Worm (Caenorhabditis elegans): ENCODE measurements around the gene srlf-7.

Gene srlf-7

DNA sequence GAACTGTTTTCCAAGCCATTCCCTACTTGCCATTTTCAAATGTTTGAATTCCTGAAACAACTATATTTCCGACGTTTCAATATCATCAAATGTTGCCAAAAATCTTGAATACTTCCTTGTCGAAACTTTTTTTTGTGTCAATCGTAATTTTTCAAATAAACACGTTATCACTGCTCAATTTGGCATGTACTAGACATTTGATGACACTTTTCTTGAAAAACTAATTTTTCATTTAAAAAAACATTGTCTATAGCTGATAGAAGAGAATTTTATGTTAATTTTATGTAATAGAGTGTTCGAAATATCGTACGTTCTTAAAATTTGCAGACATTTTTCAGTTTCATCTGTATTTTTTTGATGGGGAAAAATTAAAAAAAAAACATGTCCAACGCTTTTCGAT is 6.3 kb upstream of the srlf-7 start:
- TF ChIP-seq elt-2 (tag; optimal IDR thresholded peaks at IDR 0.05) (peak; percentile 48), nhr-43 (tag; optimal IDR thresholded peaks at IDR 0.05; ENCODE audit: poor library complexity, severe bottlenecking) (no peak), aly-2 (tag; optimal IDR thresholded peaks at IDR 0.05) (no peak)

DNA sequence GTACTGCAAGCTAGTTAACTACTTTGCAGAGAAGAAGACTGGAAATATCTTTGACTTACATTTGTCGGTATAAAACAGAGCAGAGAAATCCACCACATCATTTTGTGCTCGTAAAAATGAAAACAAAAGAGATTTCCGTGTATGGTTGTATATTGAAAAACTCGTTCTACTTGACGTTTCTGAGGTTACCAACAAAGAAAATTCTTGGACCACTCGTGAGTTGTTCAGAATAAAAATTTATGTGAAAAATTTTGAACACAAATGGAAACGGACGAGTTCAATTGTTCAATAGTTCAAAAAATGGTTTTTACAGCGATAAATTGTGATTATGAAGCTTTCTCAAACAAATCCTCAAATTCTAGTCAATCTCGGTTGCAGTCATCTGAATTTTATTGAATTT is 4.5 kb upstream of the srlf-7 start, which contains the start of gene clec-179:
TSS of gene clec-179 (minus strand) at position 101 of the 400 bp plus-strand sequence.
- TF ChIP-seq hmg-11 (tag; optimal IDR thresholded peaks at IDR 0.05) (no peak), egl-27 (tag; optimal IDR thresholded peaks at IDR 0.05) (no peak), pha-4 (tag; optimal IDR thresholded peaks at IDR 0.05) (no peak), eor-1 (tag; optimal IDR thresholded peaks at IDR 0.05) (no peak), nhr-12 (tag; optimal IDR thresholded peaks at IDR 0.05) (no peak), lsy-12 (tag; optimal IDR thresholded peaks at IDR 0.05) (no peak), R02D3.7 (tag; optimal IDR thresholded peaks at IDR 0.05) (no peak), snpc-4 (tag; optimal IDR thresholded peaks at IDR 0.05) (no peak), tbx-2 (tag; optimal IDR thresholded peaks at IDR 0.05) (no peak), mdl-1 (tag; optimal IDR thresholded peaks at IDR 0.05) (no peak), ama-1 (optimal IDR thresholded peaks at IDR 0.05) (no peak), sea-2 (GFP tag; optimal IDR thresholded peaks at IDR 0.05) (no peak), nhr-43 (tag; optimal IDR thresholded peaks at IDR 0.05; ENCODE audit: poor library complexity, severe bottlenecking) (no peak), nfya-1 (tag; optimal IDR thresholded peaks at IDR 0.05; ENCODE audit: insufficient read depth) (no peak)

DNA sequence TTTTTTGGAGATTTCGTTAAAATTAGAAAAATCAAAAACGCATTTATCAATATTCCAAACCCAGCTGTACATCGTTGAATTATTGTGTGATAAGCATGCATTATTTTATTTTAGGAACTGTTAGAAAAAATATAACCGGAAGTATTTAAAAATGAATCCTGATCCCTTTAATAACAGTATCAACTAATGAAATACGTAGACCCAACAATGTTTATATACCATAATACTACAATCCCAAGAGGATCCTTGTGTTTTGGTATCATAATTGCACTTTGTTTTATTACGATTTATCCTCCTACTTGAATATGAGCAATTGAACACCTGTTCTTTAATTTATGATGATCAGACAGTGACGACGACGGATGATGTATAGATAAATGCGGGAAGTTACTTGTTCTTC is 2.3 kb upstream of the srlf-7 start, which contains the start of gene str-249:
TSS of gene str-249 (minus strand) at position 101 of the 400 bp plus-strand sequence.
- no peak for TF ChIP-seq nfya-1 (tag; optimal IDR thresholded peaks at IDR 0.05; ENCODE audit: insufficient read depth)
- TF ChIP-seq elt-1 (tag; optimal IDR thresholded peaks at IDR 0.05), result no peak
- no peak for TF ChIP-seq nhr-11 (tag; optimal IDR thresholded peaks at IDR 0.05)
- TF ChIP-seq elt-3 (tag; optimal IDR thresholded peaks at IDR 0.05), result no peak
- no peak for TF ChIP-seq ceh-28 (tag; optimal IDR thresholded peaks at IDR 0.05)

DNA sequence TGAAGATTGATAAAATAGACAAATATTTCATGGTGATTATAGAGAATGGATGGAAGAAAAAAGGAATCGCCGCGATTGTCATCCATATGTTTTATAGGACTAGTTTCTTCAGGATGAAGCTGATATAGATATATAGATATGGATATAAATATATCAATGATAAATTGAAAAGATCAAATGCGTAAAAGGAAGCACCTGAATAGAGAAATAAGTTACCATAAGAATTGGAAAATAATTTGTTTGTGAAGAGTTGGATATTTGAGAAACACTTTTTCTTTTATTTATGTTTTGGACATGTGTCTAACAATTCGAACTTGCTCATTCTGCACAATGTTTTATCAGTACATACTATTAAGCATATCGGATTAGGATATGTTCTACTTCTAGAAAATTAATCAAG is 1.1 kb upstream of the srlf-7 start, which contains the start of gene C42D4.13:
TSS of gene C42D4.13 (minus strand) at position 101 of the 400 bp plus-strand sequence.
- TF ChIP-seq elt-1 (tag; optimal IDR thresholded peaks at IDR 0.05), result no peak
- no peak for TF ChIP-seq nhr-25 (tag; optimal IDR thresholded peaks at IDR 0.05)
- no peak for TF ChIP-seq hmg-11 (tag; optimal IDR thresholded peaks at IDR 0.05)
- TF ChIP-seq ztf-4 (tag; optimal IDR thresholded peaks at IDR 0.05), result no peak
- no peak for TF ChIP-seq egl-27 (tag; optimal IDR thresholded peaks at IDR 0.05)
- no peak for TF ChIP-seq daf-12 (tag; optimal IDR thresholded peaks at IDR 0.05)
- TF ChIP-seq nhr-67 (tag; optimal IDR thresholded peaks at IDR 0.05), result no peak
- no peak for TF ChIP-seq nhr-28 (tag; optimal IDR thresholded peaks at IDR 0.05)
- no peak for TF ChIP-seq ceh-82 (tag; optimal IDR thresholded peaks at IDR 0.05)
- no peak for TF ChIP-seq jun-1 (tag; optimal IDR thresholded peaks at IDR 0.05)
- TF ChIP-seq egl-5 (tag; optimal IDR thresholded peaks at IDR 0.05), result no peak
- TF ChIP-seq ceh-28 (tag; optimal IDR thresholded peaks at IDR 0.05), result no peak
- no peak for TF ChIP-seq sea-2 (GFP tag; optimal IDR thresholded peaks at IDR 0.05)

DNA sequence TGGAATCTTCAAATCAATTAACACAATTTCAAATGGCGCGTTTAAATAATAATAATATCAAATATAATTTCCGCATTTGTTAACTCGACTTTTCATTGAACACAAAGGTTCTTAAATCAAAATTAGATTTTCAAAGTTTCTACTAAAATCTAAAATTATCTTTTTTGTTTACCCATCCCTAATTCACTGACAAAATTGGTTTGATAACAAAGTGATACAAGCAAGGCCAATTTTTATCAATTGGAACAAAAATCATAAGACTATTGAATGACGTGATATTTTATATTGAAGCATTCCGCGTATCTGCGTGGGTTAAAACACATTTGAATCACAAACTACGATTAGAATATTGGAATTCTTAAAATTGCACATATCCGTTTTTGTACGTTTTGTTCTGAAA is 1.3 kb downstream of the srlf-7 start:
- TF ChIP-seq egl-5 (tag; optimal IDR thresholded peaks at IDR 0.05), result no peak
- TF ChIP-seq elt-2 (tag; optimal IDR thresholded peaks at IDR 0.05), result peak; percentile 94
- TF ChIP-seq jun-1 (tag; optimal IDR thresholded peaks at IDR 0.05), result peak; percentile 77
- no peak for TF ChIP-seq elt-1 (tag; optimal IDR thresholded peaks at IDR 0.05)
- no peak for TF ChIP-seq skn-1 (tag; optimal IDR thresholded peaks at IDR 0.05)
- peak in 1 of 3 experiments; percentile 21 for TF ChIP-seq elt-3 (tag; optimal IDR thresholded peaks at IDR 0.05)
- TF ChIP-seq ceh-28 (tag; optimal IDR thresholded peaks at IDR 0.05), result peak; percentile 18
- peak; percentile 94 for TF ChIP-seq pqm-1 (tag; optimal IDR thresholded peaks at IDR 0.05)
- no peak for TF ChIP-seq nhr-25 (tag; optimal IDR thresholded peaks at IDR 0.05)

DNA sequence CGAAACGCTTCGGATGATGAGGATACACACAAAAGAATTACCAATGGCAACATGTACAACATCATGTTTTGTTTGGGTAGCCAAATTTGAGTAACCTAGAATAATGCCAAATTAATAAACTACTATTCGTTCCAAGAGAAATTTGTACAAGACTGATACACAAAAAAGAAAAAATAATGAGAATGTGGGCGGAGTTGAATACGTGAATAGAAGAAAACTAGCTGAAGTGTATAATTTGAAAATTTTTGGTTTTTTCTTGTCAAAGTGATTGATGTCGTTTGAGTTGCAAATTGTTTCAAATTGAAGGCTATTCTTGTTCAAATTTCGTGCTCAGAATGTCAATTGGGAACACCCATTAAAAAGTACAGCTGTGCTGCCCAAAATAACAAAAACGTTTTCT is 2.7 kb downstream of the srlf-7 start, which contains the start of gene R13A1.5:
TSS of gene R13A1.5 (minus strand) at position 101 of the 400 bp plus-strand sequence.
- TF ChIP-seq nfya-1 (tag; optimal IDR thresholded peaks at IDR 0.05; ENCODE audit: insufficient read depth) (no peak), aly-2 (tag; optimal IDR thresholded peaks at IDR 0.05) (no peak), nhr-43 (tag; optimal IDR thresholded peaks at IDR 0.05; ENCODE audit: poor library complexity, severe bottlenecking) (no peak), hmg-11 (tag; optimal IDR thresholded peaks at IDR 0.05) (no peak), mdl-1 (tag; optimal IDR thresholded peaks at IDR 0.05) (no peak), elt-3 (tag; optimal IDR thresholded peaks at IDR 0.05) (no peak), ceh-9 (tag; optimal IDR thresholded peaks at IDR 0.05) (no peak)

All from whole organism, L3 larva.